Worm (Caenorhabditis elegans) whole organism, midembryonic: ENCODE results near the gene R08C7.12.

Experiments used
- T22C8.4 ChIP-seq: fragments of 200-800 bp; sonication (Bioruptor generic); IDR thresholded peaks from 2 replicates; pipeline ENCODE4 v1.3.6; 2022; ENCODE audit warnings: missing genetic modification characterization, missing compliant biosample characterization
- cog-1 ChIP-seq: sonication (generic microtip); optimal IDR thresholded peaks from 2 replicates; lab custom pipeline; 2016; ENCODE audit warnings: missing genetic modification characterization, missing compliant biosample characterization
- flt-1 ChIP-seq: fragments of 200-800 bp; sonication (Bioruptor generic); IDR thresholded peaks from 2 replicates; pipeline ENCODE4 v1.3.6; 2022; ENCODE audit warnings: missing genetic modification characterization, missing compliant biosample characterization
- klf-2 ChIP-seq: fragments of 200-800 bp; sonication (Bioruptor generic); conservative IDR thresholded peaks from 2 replicates; pipeline ENCODE4 v1.3.6; 2022; ENCODE audit warnings: missing genetic modification reagents, missing genetic modification characterization, missing compliant biosample characterization
- med-1 ChIP-seq: sonication (generic microtip); optimal IDR thresholded peaks from 2 replicates; lab custom pipeline; 2017; ENCODE audit warnings: missing genetic modification characterization, mild to moderate bottlenecking, missing compliant biosample characterization, antibody characterized with exemption, missing genetic modification reagents; ENCODE audit not compliant: insufficient read depth
- ref-1 ChIP-seq: fragments of 200-800 bp; sonication (Bioruptor generic); conservative IDR thresholded peaks from 2 replicates; pipeline ENCODE4 v1.3.6; 2022; ENCODE audit warnings: missing genetic modification reagents, missing genetic modification characterization, missing compliant biosample characterization
- tab-1 ChIP-seq: fragments of 200-800 bp; sonication (Bioruptor generic); IDR thresholded peaks from 2 replicates; pipeline ENCODE4 v1.3.6; 2022; ENCODE audit warnings: missing genetic modification characterization, missing compliant biosample characterization
- ztf-23 ChIP-seq: fragments of 200-800 bp; sonication (Bioruptor generic); IDR thresholded peaks from 2 replicates; pipeline ENCODE4 v1.3.6; 2022; ENCODE audit warnings: missing genetic modification reagents, missing genetic modification characterization, missing compliant biosample characterization
- ztf-29 ChIP-seq: fragments of 200-800 bp; sonication (Bioruptor generic); IDR thresholded peaks from 2 replicates; pipeline ENCODE4 v1.3.6; 2022; ENCODE audit warnings: missing genetic modification reagents, missing genetic modification characterization, missing compliant biosample characterization

Gene R08C7.12

ce11 chrIV:4470885-4471772 lies 21.6 kb downstream of the R08C7.12 start:
- TF ChIP-seq tab-1 (GFP tag; lab: Robert Waterston, UW) (no peak), cog-1 (tag; lab: Kevin White, UChicago) (no peak), T22C8.4 (GFP tag; lab: Robert Waterston, UW) (no peak), ztf-23 (no peak), med-1 (GFP tag; lab: Kevin White, UChicago) (no peak), ztf-29 (GFP tag; lab: Robert Waterston, UW) (no peak), ref-1 (GFP tag; lab: Robert Waterston, UW) (no peak), flt-1 (GFP tag; lab: Robert Waterston, UW) (no peak), klf-2 (GFP tag; lab: Robert Waterston, UW) (no peak)

- TF ChIP-seq ztf-23 (no peak), tab-1 (GFP tag; lab: Robert Waterston, UW) (no peak), ztf-29 (GFP tag; lab: Robert Waterston, UW) (no peak), klf-2 (GFP tag; lab: Robert Waterston, UW) (no peak)
Measured at ce11 chrIV:4472418-4473173, 23.1 kb downstream of the R08C7.12 start.

ce11 chrIV:4473767-4474166 lies 24.2 kb downstream of the R08C7.12 start:
- TF ChIP-seq tab-1 (GFP tag; lab: Robert Waterston, UW) (no peak), ref-1 (GFP tag; lab: Robert Waterston, UW) (no peak), cog-1 (tag; lab: Kevin White, UChicago) (no peak), ztf-23 (no peak), med-1 (GFP tag; lab: Kevin White, UChicago) (no peak), ztf-29 (GFP tag; lab: Robert Waterston, UW) (no peak), klf-2 (GFP tag; lab: Robert Waterston, UW) (no peak), flt-1 (GFP tag; lab: Robert Waterston, UW) (no peak), T22C8.4 (GFP tag; lab: Robert Waterston, UW) (no peak)

ce11 chrIV:4475362-4476086 lies 26.0 kb downstream of the R08C7.12 start:
- TF ChIP-seq tab-1 (GFP tag; lab: Robert Waterston, UW) (no peak), T22C8.4 (GFP tag; lab: Robert Waterston, UW) (no peak), flt-1 (GFP tag; lab: Robert Waterston, UW) (no peak)

- TF ChIP-seq med-1 (GFP tag; lab: Kevin White, UChicago) (no peak), ztf-23 (no peak)
Measured at ce11 chrIV:4477009-4477471, 27.5 kb downstream of the R08C7.12 start, which contains the start of gene M01H9.3. TSS of gene M01H9.3 (minus strand) at chrIV:4477059.

- no peak for TF ChIP-seq T22C8.4 (GFP tag; lab: Robert Waterston, UW)
- no peak for TF ChIP-seq klf-2 (GFP tag; lab: Robert Waterston, UW)
- no peak for TF ChIP-seq cog-1 (tag; lab: Kevin White, UChicago)
- TF ChIP-seq med-1 (GFP tag; lab: Kevin White, UChicago), result no peak
- TF ChIP-seq flt-1 (GFP tag; lab: Robert Waterston, UW), result no peak
- no peak for TF ChIP-seq ref-1 (GFP tag; lab: Robert Waterston, UW)
- TF ChIP-seq ztf-23, result no peak
- TF ChIP-seq ztf-29 (GFP tag; lab: Robert Waterston, UW), result no peak
- TF ChIP-seq tab-1 (GFP tag; lab: Robert Waterston, UW), result no peak
Measured at ce11 chrIV:4478612-4479011, 29.1 kb downstream of the R08C7.12 start.

ce11 chrIV:4480027-4480426 lies 30.5 kb downstream of the R08C7.12 start, which contains the start of gene M01H9.10:
TSS of gene M01H9.10 (minus strand) at chrIV:4480127.
- TF ChIP-seq T22C8.4 (GFP tag; lab: Robert Waterston, UW), result no peak
- TF ChIP-seq flt-1 (GFP tag; lab: Robert Waterston, UW), result no peak
- no peak for TF ChIP-seq ref-1 (GFP tag; lab: Robert Waterston, UW)
- no peak for TF ChIP-seq med-1 (GFP tag; lab: Kevin White, UChicago)
- TF ChIP-seq ztf-23, result no peak
- no peak for TF ChIP-seq tab-1 (GFP tag; lab: Robert Waterston, UW)
- TF ChIP-seq ztf-29 (GFP tag; lab: Robert Waterston, UW), result no peak
- no peak for TF ChIP-seq cog-1 (tag; lab: Kevin White, UChicago)
- no peak for TF ChIP-seq klf-2 (GFP tag; lab: Robert Waterston, UW)

- TF ChIP-seq med-1 (GFP tag; lab: Kevin White, UChicago), result no peak
- no peak for TF ChIP-seq tab-1 (GFP tag; lab: Robert Waterston, UW)
- no peak for TF ChIP-seq ref-1 (GFP tag; lab: Robert Waterston, UW)
- no peak for TF ChIP-seq T22C8.4 (GFP tag; lab: Robert Waterston, UW)
- no peak for TF ChIP-seq ztf-29 (GFP tag; lab: Robert Waterston, UW)
- no peak for TF ChIP-seq flt-1 (GFP tag; lab: Robert Waterston, UW)
Measured at ce11 chrIV:4481298-4481697, 31.8 kb downstream of the R08C7.12 start.
